Fruit fly (Drosophila melanogaster) S2 (cell line): ENCODE data around the gene Snx27.

Experiments
- CG8478 ChIP-seq: fragments of >200 bp; optimal IDR thresholded peaks from 2 replicates; lab custom pipeline; 2018
- CTCF ChIP-seq, 2 experiments: fragments of >200 bp; optimal IDR thresholded peaks; 2 replicates each; lab custom pipeline; 2018

DNA sequence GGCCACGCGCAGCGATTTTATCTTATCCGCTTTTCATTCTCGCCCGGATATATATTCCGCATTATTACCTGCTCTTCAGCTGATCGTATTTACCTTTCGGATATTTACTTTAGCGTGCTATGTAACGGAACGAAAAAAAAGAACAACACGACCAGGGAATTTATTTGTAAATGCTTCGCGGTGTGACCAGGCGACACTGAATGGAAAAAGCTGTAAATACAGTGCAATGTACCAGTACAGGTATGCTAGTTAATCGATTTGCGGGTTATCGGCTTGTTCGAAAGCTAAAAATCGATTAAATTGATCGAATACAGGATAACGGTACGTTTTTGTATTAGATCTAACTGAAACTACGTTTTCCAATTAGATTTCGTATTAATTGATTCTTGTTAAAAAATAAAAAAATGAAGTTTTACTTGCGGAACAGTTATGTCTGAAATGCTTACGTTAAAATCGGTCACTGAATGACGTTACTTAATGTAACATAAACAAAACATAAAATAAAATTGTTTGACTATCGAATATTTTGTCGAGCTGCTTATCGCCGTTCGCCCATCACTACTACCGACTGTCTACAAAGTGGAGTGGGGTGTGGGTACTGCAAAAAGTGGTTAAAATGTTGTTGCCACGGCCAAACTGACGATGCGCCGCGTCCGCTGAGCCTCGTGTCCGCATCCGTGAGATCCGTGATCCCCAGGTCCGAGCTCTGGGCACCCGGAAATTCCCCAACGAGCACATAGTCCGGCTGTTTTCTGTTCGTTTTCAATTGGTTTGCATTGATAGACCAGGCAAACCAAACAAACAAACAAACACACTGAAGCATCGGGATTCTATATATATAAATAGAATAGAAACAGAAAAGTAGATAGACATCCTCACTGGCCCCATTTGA lies 26.4 kb upstream of the Snx27 start, which contains the start of the genes MAPk-Ak2 and CG42699:
- TF ChIP-seq CG8478 (lab: Kevin White, UChicago) (no peak), CTCF (optimal IDR thresholded peaks at IDR 0.05; lab: Kevin White, UChicago) (peak in 1 of 2 experiments; percentile 18)
